Fruit fly (Drosophila melanogaster) whole organism, prepupa: Measurements from ENCODE around the gene Nubp2.

Experiments used
- CG11762 ChIP-seq: fragments of 200-800 bp; sonication (Bioruptor generic); optimal IDR thresholded peaks from 3 replicates; lab custom pipeline; 2016; ENCODE audit warnings: missing biosample characterization, missing genetic modification characterization; ENCODE audit not compliant: insufficient read depth
- CG11902 ChIP-seq: fragments of 200-800 bp; sonication (Bioruptor generic); optimal IDR thresholded peaks from 3 replicates; lab custom pipeline; 2016; ENCODE audit warnings: missing biosample characterization, missing genetic modification characterization
- CG16779 ChIP-seq: fragments of 200-800 bp; sonication (Bioruptor generic); optimal IDR thresholded peaks from 3 replicates; lab custom pipeline; 2017; ENCODE audit warnings: missing biosample characterization, mild to moderate bottlenecking, missing genetic modification characterization
- CG3032 ChIP-seq: fragments of 200-800 bp; optimal IDR thresholded peaks from 2 replicates; lab custom pipeline; 2019; ENCODE audit warnings: missing biosample characterization, mild to moderate bottlenecking, missing genetic modification characterization, moderate library complexity
- CG6854 ChIP-seq: fragments of 200-800 bp; sonication (Bioruptor generic); optimal IDR thresholded peaks from 2 replicates; lab custom pipeline; 2017; ENCODE audit warnings: missing biosample characterization, mild to moderate bottlenecking, missing genetic modification characterization
- Gug ChIP-seq: fragments of 200-800 bp; sonication (Bioruptor generic); IDR thresholded peaks from 2 replicates; pipeline ENCODE4 v1.3.6; 2022; ENCODE audit warnings: missing biosample characterization, missing genetic modification characterization
- Hr38 ChIP-seq: sonication (Bioruptor generic); optimal IDR thresholded peaks from 2 replicates; lab custom pipeline; 2016; ENCODE audit warnings: missing biosample characterization, missing genetic modification characterization
- spab ChIP-seq: fragments of 200-800 bp; sonication (Bioruptor generic); optimal IDR thresholded peaks from 2 replicates; lab custom pipeline; 2017; ENCODE audit warnings: missing biosample characterization, mild to moderate bottlenecking, missing genetic modification characterization, missing genetic modification reagents

- TF ChIP-seq CG11762 (GFP tag; lab: Kevin White, UChicago) (no peak), CG16779 (tag; lab: Kevin White, UChicago) (no peak), CG6854 (no peak), Gug (GFP tag; lab: Robert Waterston, UW) (no peak), spab (GFP tag; lab: Kevin White, UChicago) (no peak), CG11902 (GFP tag; lab: Kevin White, UChicago) (no peak), CG3032 (tag; lab: Kevin White, UChicago) (no peak), Hr38 (GFP tag; lab: Kevin White, UChicago) (no peak)
Measured at dm6 chr3L:20520687-20521169, 5.6 kb upstream of the Nubp2 start, which contains the start of the genes mTerf3 and CG5104.
